Worm (Caenorhabditis elegans) whole organism, mixed stage, embryonic: ENCODE measurements around the gene F07A11.5.

Experiments
- M03D4.4 ChIP-seq: sonication (generic microtip); optimal IDR thresholded peaks from 2 replicates; lab custom pipeline; 2017; ENCODE audit warnings: mild to moderate bottlenecking, missing genetic modification characterization, missing compliant biosample characterization
- bed-3 ChIP-seq: fragments of 200-800 bp; sonication (Bioruptor generic); optimal IDR thresholded peaks from 3 replicates; lab custom pipeline; 2018; ENCODE audit warnings: mild to moderate bottlenecking, missing genetic modification characterization, moderate library complexity, missing compliant biosample characterization
- blmp-1 ChIP-seq: fragments of 150-350 bp; optimal IDR thresholded peaks from 2 replicates; lab custom pipeline; 2014; ENCODE audit warnings: missing biosample characterization, missing genetic modification characterization
- ceh-39 ChIP-seq: fragments of 150-350 bp; optimal IDR thresholded peaks from 2 replicates; lab custom pipeline; 2014; ENCODE audit warnings: missing biosample characterization, missing genetic modification characterization
- ceh-43 ChIP-seq: fragments of 200-800 bp; sonication (Bioruptor generic); optimal IDR thresholded peaks from 2 replicates; lab custom pipeline; 2018; ENCODE audit warnings: mild to moderate bottlenecking, missing genetic modification characterization, moderate library complexity, missing compliant biosample characterization
- ces-1 ChIP-seq: fragments of 150-350 bp; optimal IDR thresholded peaks from 2 replicates; lab custom pipeline; 2014; ENCODE audit warnings: missing biosample characterization, missing genetic modification reagents, missing genetic modification characterization
- cnd-1 ChIP-seq: fragments of 200-800 bp; sonication (Bioruptor generic); optimal IDR thresholded peaks from 2 replicates; lab custom pipeline; 2018; ENCODE audit warnings: mild to moderate bottlenecking, missing genetic modification characterization, missing compliant biosample characterization
- drap-1 ChIP-seq: fragments of 200-800 bp; sonication (Bioruptor generic); optimal IDR thresholded peaks from 3 replicates; lab custom pipeline; 2018; ENCODE audit warnings: mild to moderate bottlenecking, missing genetic modification characterization, missing compliant biosample characterization
- elt-1 ChIP-seq: sonication (generic microtip); optimal IDR thresholded peaks from 2 replicates; lab custom pipeline; 2017; ENCODE audit warnings: missing genetic modification characterization, mild to moderate bottlenecking, missing compliant biosample characterization, antibody characterized with exemption, moderate library complexity, borderline replicate concordance; ENCODE audit not compliant: insufficient read depth
- elt-3 ChIP-seq: fragments of 150-350 bp; optimal IDR thresholded peaks from 2 replicates; lab custom pipeline; 2014; ENCODE audit warnings: missing biosample characterization, missing genetic modification characterization
- hlh-1 ChIP-seq: fragments of 150-350 bp; optimal IDR thresholded peaks from 2 replicates; lab custom pipeline; 2014; ENCODE audit warnings: missing biosample characterization, missing genetic modification reagents, missing genetic modification characterization
- lin-13 ChIP-seq: fragments of 150-350 bp; optimal IDR thresholded peaks from 2 replicates; lab custom pipeline; 2014; ENCODE audit warnings: missing biosample characterization, missing genetic modification characterization
- lin-32 ChIP-seq: fragments of 200-800 bp; sonication (Bioruptor generic); optimal IDR thresholded peaks from 2 replicates; lab custom pipeline; 2018; ENCODE audit warnings: mild to moderate bottlenecking, missing genetic modification characterization, missing compliant biosample characterization
- lsy-2 ChIP-seq: fragments of 150-350 bp; optimal IDR thresholded peaks from 2 replicates; lab custom pipeline; 2014; ENCODE audit warnings: missing biosample characterization, missing genetic modification characterization
- mab-5 ChIP-seq: fragments of 150-350 bp; optimal IDR thresholded peaks from 2 replicates; lab custom pipeline; 2014; ENCODE audit warnings: missing biosample characterization, missing genetic modification characterization
- mep-1 ChIP-seq: fragments of 150-350 bp; optimal IDR thresholded peaks from 2 replicates; lab custom pipeline; 2017; ENCODE audit warnings: missing biosample characterization, missing genetic modification reagents, missing genetic modification characterization, inconsistent platforms
- mls-2 ChIP-seq: sonication (generic microtip); optimal IDR thresholded peaks from 2 replicates; lab custom pipeline; 2016; ENCODE audit warnings: mild to moderate bottlenecking, missing genetic modification characterization, moderate library complexity, missing compliant biosample characterization
- nhr-12 ChIP-seq: fragments of 150-350 bp; optimal IDR thresholded peaks from 2 replicates; lab custom pipeline; 2014; ENCODE audit warnings: missing biosample characterization, missing genetic modification characterization
- nhr-2 ChIP-seq: fragments of 150-350 bp; optimal IDR thresholded peaks from 2 replicates; lab custom pipeline; 2014; ENCODE audit warnings: missing biosample characterization, missing genetic modification characterization
- nhr-237 ChIP-seq: fragments of 150-350 bp; optimal IDR thresholded peaks from 2 replicates; lab custom pipeline; 2014; ENCODE audit warnings: missing biosample characterization, missing genetic modification characterization
- nhr-28 ChIP-seq: fragments of 150-350 bp; optimal IDR thresholded peaks from 2 replicates; lab custom pipeline; 2014; ENCODE audit warnings: missing biosample characterization, missing genetic modification characterization
- nhr-76 ChIP-seq: sonication (generic microtip); optimal IDR thresholded peaks from 2 replicates; lab custom pipeline; 2017; ENCODE audit warnings: missing biosample characterization, missing genetic modification characterization
- pha-4 ChIP-seq: fragments of 150-350 bp; optimal IDR thresholded peaks from 2 replicates; lab custom pipeline; 2018; ENCODE audit warnings: missing biosample characterization, missing genetic modification reagents, missing genetic modification characterization
- sem-2 ChIP-seq: fragments of 200-800 bp; sonication (Bioruptor generic); optimal IDR thresholded peaks from 2 replicates; lab custom pipeline; 2018; ENCODE audit warnings: mild to moderate bottlenecking, missing genetic modification characterization, missing compliant biosample characterization
- sptf-1 ChIP-seq: sonication (generic microtip); optimal IDR thresholded peaks from 2 replicates; lab custom pipeline; 2017; ENCODE audit warnings: mild to moderate bottlenecking, missing genetic modification characterization, moderate library complexity, missing compliant biosample characterization
- unc-120 ChIP-seq: sonication (generic microtip); optimal IDR thresholded peaks from 2 replicates; lab custom pipeline; 2017; ENCODE audit warnings: missing genetic modification characterization, missing compliant biosample characterization; ENCODE audit not compliant: poor library complexity, severe bottlenecking
- unc-39 ChIP-seq: fragments of 150-350 bp; optimal IDR thresholded peaks from 2 replicates; lab custom pipeline; 2014; ENCODE audit warnings: missing biosample characterization, missing genetic modification characterization
- zip-8 ChIP-seq: fragments of 150-350 bp; optimal IDR thresholded peaks from 2 replicates; lab custom pipeline; 2014; ENCODE audit warnings: missing biosample characterization, missing genetic modification characterization

The F07A11.5 gene

DNA sequence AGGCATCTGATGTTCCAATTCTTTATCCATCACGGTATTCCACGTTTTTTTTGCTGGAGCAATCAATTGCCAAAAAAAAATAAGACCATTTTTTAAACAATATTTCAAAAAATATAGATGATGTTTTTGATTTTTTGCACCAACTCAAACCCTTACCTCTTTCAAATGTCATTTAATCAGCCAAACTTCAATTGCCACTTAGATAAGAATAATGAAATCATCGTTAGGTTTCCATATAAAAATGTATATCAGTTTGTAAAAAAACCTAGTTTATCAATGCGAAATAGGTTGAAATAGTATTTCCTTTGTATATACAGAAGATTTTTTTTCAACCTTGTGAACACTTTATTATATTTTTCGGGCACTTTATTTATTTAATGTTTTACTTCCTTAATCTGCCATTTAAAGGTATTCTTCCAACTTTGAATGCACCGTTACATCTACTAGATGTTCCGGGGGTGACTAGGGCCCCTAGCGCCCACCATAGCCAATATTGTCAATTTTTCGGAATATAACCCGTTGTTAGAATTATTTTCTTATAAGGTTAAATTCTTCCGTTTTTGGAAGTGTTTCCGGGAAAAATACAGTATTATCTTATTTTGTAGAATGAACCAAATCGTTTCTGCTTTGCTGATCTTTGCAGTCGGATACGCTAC, 42.8 kb upstream of the F07A11.5 start, which contains the start of the genes F54D5.23 and F54D5.4:
TSS of gene F54D5.23 (minus strand) at position 75 of the 656 bp plus-strand sequence.
TSS of gene F54D5.4 (plus strand) at position 606 of the 656 bp plus-strand sequence.
- TF ChIP-seq ceh-43 (GFP tag; lab: Kevin White, UChicago) (no peak), elt-3 (no peak), sem-2 (GFP tag; lab: Kevin White, UChicago) (no peak), nhr-76 (tag; lab: Kevin White, UChicago) (no peak), ceh-39 (no peak)

DNA sequence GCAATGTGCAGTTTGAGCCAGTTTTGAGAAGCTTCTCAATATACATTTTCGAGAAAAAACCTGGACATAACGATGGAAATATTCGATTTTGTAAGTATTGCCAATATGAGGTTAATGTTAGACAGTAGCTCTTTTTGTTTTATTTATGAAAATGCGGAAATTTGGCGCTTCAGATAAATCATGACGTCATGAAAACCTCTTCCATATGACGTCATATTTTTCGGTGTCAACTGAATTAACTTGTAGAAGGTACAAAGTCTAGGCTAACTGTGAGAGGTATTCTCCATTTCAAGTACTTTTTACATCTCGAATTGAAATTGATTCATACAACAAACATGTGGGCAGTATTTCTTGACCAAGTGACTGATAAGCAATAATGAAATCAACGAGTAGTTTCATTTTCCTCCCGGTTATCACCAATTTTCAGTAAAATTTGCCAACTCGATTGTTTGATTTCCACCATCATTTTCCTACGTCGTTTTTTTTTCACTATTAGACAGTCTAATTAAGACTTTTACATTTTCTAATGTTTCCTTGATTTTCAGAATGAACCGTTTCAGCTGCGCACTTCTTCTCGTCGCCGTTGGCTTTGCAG, 40.7 kb upstream of the F07A11.5 start, which contains the start of gene F54D5.3:
TSS of gene F54D5.3 (plus strand) at position 546 of the 595 bp plus-strand sequence.
- TF ChIP-seq drap-1 (GFP tag; lab: Kevin White, UChicago) (no peak), hlh-1 (tag; lab: Kevin White, UChicago) (no peak), unc-39 (tag; lab: Kevin White, UChicago) (no peak), zip-8 (tag; lab: Kevin White, UChicago) (peak; percentile 98)

DNA sequence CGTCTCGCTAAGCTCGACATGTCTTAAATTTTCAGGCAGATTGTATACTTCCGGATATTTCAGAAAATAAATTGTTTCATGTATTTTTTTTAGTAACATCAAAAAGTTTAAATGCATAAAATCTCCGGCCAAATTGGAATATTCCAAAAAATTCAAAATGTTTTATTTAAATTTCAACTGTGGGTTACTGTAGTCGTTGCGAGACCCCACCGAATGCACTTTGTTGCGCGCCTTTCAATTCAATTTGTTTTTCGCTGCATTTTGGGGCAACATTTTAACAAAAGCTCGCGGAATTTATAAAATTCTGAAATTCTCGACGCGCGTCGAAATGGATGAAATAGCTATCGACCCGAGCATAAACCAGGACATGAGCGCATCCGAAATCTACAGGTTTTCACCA, 39.2 kb upstream of the F07A11.5 start, which contains the start of gene F54D5.2:
TSS of gene F54D5.2 (plus strand) at position 237 of the 400 bp plus-strand sequence.
- no peak for TF ChIP-seq sem-2 (GFP tag; lab: Kevin White, UChicago)
- no peak for TF ChIP-seq elt-3
- no peak for TF ChIP-seq mep-1 (tag; lab: Kevin White, UChicago)
- TF ChIP-seq ceh-43 (GFP tag; lab: Kevin White, UChicago), result no peak
- TF ChIP-seq unc-120, result no peak
- no peak for TF ChIP-seq ceh-39
- TF ChIP-seq lin-32 (GFP tag; lab: Kevin White, UChicago), result no peak
- no peak for TF ChIP-seq cnd-1 (tag; lab: Kevin White, UChicago)
- TF ChIP-seq mab-5 (tag; lab: Kevin White, UChicago), result no peak
- no peak for TF ChIP-seq ces-1 (GFP tag; lab: Kevin White, UChicago)
- TF ChIP-seq sptf-1 (tag; lab: Kevin White, UChicago), result no peak
- TF ChIP-seq nhr-237 (tag; lab: Kevin White, UChicago), result no peak
- TF ChIP-seq bed-3, result no peak
- no peak for TF ChIP-seq pha-4 (tag; lab: Kevin White, UChicago)
- TF ChIP-seq lin-13, result no peak
- no peak for TF ChIP-seq hlh-1 (tag; lab: Kevin White, UChicago)
- TF ChIP-seq blmp-1, result no peak
- TF ChIP-seq zip-8 (tag; lab: Kevin White, UChicago), result no peak
- TF ChIP-seq mls-2 (tag; lab: Kevin White, UChicago), result no peak
- no peak for TF ChIP-seq M03D4.4
- TF ChIP-seq, all 35 proteins: peak for 0

DNA sequence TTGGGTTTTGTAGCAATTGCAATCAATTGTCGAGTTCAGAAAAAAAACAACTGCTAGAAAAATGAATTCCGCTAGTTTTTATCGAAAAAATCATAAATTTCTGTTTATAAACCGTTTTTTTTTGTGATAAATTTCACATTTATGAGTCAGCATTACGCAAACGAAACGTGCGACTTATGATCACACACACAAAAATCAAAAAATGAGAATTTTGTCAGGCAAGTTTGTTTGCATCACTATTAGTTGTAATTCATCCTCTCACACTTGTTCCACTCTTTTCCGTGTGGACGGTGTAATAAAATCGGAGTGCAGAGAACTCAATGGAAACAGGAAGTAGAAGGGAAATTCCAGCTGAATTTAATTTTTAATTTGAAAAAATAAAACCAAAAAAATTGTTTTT, 34.7 kb upstream of the F07A11.5 start, which contains the start of gene pcs-1:
TSS of gene pcs-1 (minus strand) at position 344 of the 400 bp plus-strand sequence.
- TF ChIP-seq hlh-1 (tag; lab: Kevin White, UChicago) (peak; percentile 20), elt-1 (tag; lab: Kevin White, UChicago) (no peak), drap-1 (GFP tag; lab: Kevin White, UChicago) (no peak), nhr-28 (tag; lab: Kevin White, UChicago) (no peak), ces-1 (GFP tag; lab: Kevin White, UChicago) (no peak), sem-2 (GFP tag; lab: Kevin White, UChicago) (no peak), mab-5 (tag; lab: Kevin White, UChicago) (no peak)

DNA sequence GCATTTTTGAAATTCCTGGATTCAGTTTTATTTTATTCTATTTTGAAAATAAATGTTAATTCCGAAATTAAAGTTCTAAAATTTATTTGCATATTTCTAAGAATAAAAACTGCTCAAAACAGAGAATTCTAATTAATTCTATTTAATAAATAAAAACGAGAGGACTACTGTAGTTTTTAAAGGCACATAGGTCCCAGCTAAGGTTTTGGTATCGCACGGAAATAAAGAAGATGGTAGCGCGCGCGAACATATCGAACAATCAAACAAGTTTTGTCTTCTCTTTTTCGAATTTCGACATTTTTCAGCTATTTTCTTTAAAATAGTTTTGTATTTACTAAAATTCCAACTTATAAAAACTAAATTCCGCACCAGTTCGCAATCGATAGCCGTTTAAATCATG, 34.2 kb upstream of the F07A11.5 start:
- no peak for TF ChIP-seq bed-3
- TF ChIP-seq M03D4.4, result no peak
- TF ChIP-seq cnd-1 (tag; lab: Kevin White, UChicago), result no peak
- TF ChIP-seq elt-3, result no peak
- no peak for TF ChIP-seq drap-1 (GFP tag; lab: Kevin White, UChicago)
- TF ChIP-seq lsy-2 (tag; lab: Kevin White, UChicago), result no peak
- no peak for TF ChIP-seq nhr-28 (tag; lab: Kevin White, UChicago)
- TF ChIP-seq sptf-1 (tag; lab: Kevin White, UChicago), result no peak
- TF ChIP-seq nhr-12 (tag; lab: Kevin White, UChicago), result no peak
- TF ChIP-seq nhr-2 (tag; lab: Kevin White, UChicago), result no peak
- TF ChIP-seq pha-4 (tag; lab: Kevin White, UChicago), result no peak
- TF ChIP-seq mls-2 (tag; lab: Kevin White, UChicago), result no peak
- no peak for TF ChIP-seq mab-5 (tag; lab: Kevin White, UChicago)
